Worm (Caenorhabditis elegans) whole organism, L4 larva: ENCODE data around the gene K09B11.4.

Source experiments
- T20F7.1 ChIP-seq: fragments of 200-800 bp; sonication (Bioruptor generic); optimal IDR thresholded peaks from 2 replicates; lab custom pipeline; 2018; ENCODE audit warnings: mild to moderate bottlenecking, missing genetic modification characterization, missing compliant biosample characterization
- T26A8.4 ChIP-seq: fragments of 200-800 bp; sonication (Bioruptor generic); IDR thresholded peaks from 2 replicates; pipeline ENCODE4 v1.3.6; 2022; ENCODE audit warnings: missing genetic modification characterization, missing compliant biosample characterization
- Y105C5A.15 ChIP-seq: fragments of 200-800 bp; sonication (Bioruptor generic); IDR thresholded peaks from 2 replicates; pipeline ENCODE4 v1.3.6; 2022; ENCODE audit warnings: missing genetic modification characterization, missing compliant biosample characterization
- Y48G9A.11 ChIP-seq: fragments of 200-800 bp; sonication (Bioruptor generic); IDR thresholded peaks from 2 replicates; pipeline ENCODE4 v1.3.6; 2022; ENCODE audit warnings: missing genetic modification reagents, missing genetic modification characterization, missing compliant biosample characterization
- aha-1 ChIP-seq: fragments of 150-350 bp; peaks from one replicate; lab custom pipeline; 2014; ENCODE audit warnings: missing biosample characterization, missing genetic modification characterization
- arid-1 ChIP-seq: fragments of 200-800 bp; sonication (Bioruptor generic); conservative IDR thresholded peaks from 2 replicates; pipeline ENCODE4 v1.3.6; 2022; ENCODE audit warnings: missing genetic modification reagents, missing genetic modification characterization, missing compliant biosample characterization
- attf-4 ChIP-seq: sonication (generic microtip); optimal IDR thresholded peaks from 3 replicates; lab custom pipeline; 2017; ENCODE audit warnings: missing biosample characterization, missing genetic modification characterization
- ceh-20 ChIP-seq: fragments of 200-800 bp; sonication (Bioruptor generic); IDR thresholded peaks from 2 replicates; pipeline ENCODE4 v1.3.6; 2022; ENCODE audit warnings: missing genetic modification reagents, missing genetic modification characterization, missing compliant biosample characterization
- ceh-62 ChIP-seq: sonication (generic microtip); optimal IDR thresholded peaks from 2 replicates; lab custom pipeline; 2017; ENCODE audit warnings: missing biosample characterization, missing genetic modification characterization
- ctbp-1 ChIP-seq: fragments of 200-800 bp; sonication (Bioruptor generic); IDR thresholded peaks from 2 replicates; pipeline ENCODE4 v1.3.6; 2022; ENCODE audit warnings: missing genetic modification reagents, missing genetic modification characterization, missing compliant biosample characterization
- daf-16 ChIP-seq, 3 experiments: sonication (generic microtip); optimal IDR thresholded peaks; 2 replicates each; lab custom pipeline; 2016 to 2017; ENCODE audit warnings: missing genetic modification characterization in 3 of 3, missing genetic modification reagents in 3 of 3, mild to moderate bottlenecking in 2 of 3, missing compliant biosample characterization in 2 of 3, missing biosample characterization in 1 of 3, moderate library complexity in 1 of 3
- dmd-8 ChIP-seq: fragments of 200-800 bp; sonication (Bioruptor generic); IDR thresholded peaks from 2 replicates; pipeline ENCODE4 v1.3.6; 2022; ENCODE audit warnings: missing genetic modification characterization, missing compliant biosample characterization
- duxl-1 ChIP-seq: sonication (generic microtip); optimal IDR thresholded peaks from 2 replicates; lab custom pipeline; 2016; ENCODE audit warnings: mild to moderate bottlenecking, missing genetic modification characterization, moderate library complexity, missing compliant biosample characterization; ENCODE audit not compliant: poor library complexity
- egl-43 ChIP-seq: fragments of 200-800 bp; sonication (Bioruptor generic); IDR thresholded peaks from 2 replicates; pipeline ENCODE4 v1.3.6; 2022; ENCODE audit warnings: missing genetic modification reagents, missing genetic modification characterization, missing compliant biosample characterization
- gei-8 ChIP-seq: fragments of 200-800 bp; sonication (Bioruptor generic); optimal IDR thresholded peaks from 2 replicates; lab custom pipeline; 2018; ENCODE audit warnings: mild to moderate bottlenecking, missing genetic modification characterization, missing compliant biosample characterization
- hif-1 ChIP-seq, 2 experiments: sonication (generic microtip); optimal IDR thresholded peaks; 2 replicates each; lab custom pipeline; 2016 to 2017; ENCODE audit warnings: missing compliant biosample characterization in 2 of 2, missing genetic modification characterization in 2 of 2, missing genetic modification reagents in 2 of 2, missing genotype in 2 of 2, mild to moderate bottlenecking in 1 of 2
- hmg-1.1 ChIP-seq: fragments of 200-800 bp; sonication (Bioruptor generic); IDR thresholded peaks from 2 replicates; pipeline ENCODE4 v1.3.6; 2022; ENCODE audit warnings: missing genetic modification reagents, missing genetic modification characterization, missing compliant biosample characterization
- jun-1 ChIP-seq: fragments of 150-350 bp; optimal IDR thresholded peaks from 2 replicates; lab custom pipeline; 2014; ENCODE audit warnings: missing biosample characterization, missing genetic modification reagents, missing genetic modification characterization
- lin-1 ChIP-seq: fragments of 200-800 bp; sonication (Bioruptor generic); IDR thresholded peaks from 2 replicates; pipeline ENCODE4 v1.3.6; 2022; ENCODE audit warnings: missing genetic modification reagents, missing genetic modification characterization, missing compliant biosample characterization
- lin-38 ChIP-seq: fragments of 200-800 bp; sonication (Bioruptor generic); IDR thresholded peaks from 2 replicates; pipeline ENCODE4 v1.3.6; 2022; ENCODE audit warnings: missing genetic modification reagents, missing genetic modification characterization, missing compliant biosample characterization
- lsy-2 ChIP-seq, 2 experiments: fragments of 150-350 bp in 1 of 2; sonication (generic microtip) in 1 of 2; optimal IDR thresholded peaks; 2 replicates each; lab custom pipeline; 2014 to 2017; ENCODE audit warnings: missing biosample characterization in 2 of 2, missing genetic modification characterization in 2 of 2
- mdt-29 ChIP-seq: fragments of 200-800 bp; sonication (Bioruptor generic); IDR thresholded peaks from 2 replicates; pipeline ENCODE4 v1.3.6; 2022; ENCODE audit warnings: missing genetic modification reagents, missing genetic modification characterization, missing compliant biosample characterization
- nhr-111 ChIP-seq: fragments of 200-800 bp; sonication (Bioruptor generic); optimal IDR thresholded peaks from 2 replicates; lab custom pipeline; 2018; ENCODE audit warnings: mild to moderate bottlenecking, missing genetic modification characterization, missing compliant biosample characterization
- nhr-25 ChIP-seq: sonication (generic microtip); optimal IDR thresholded peaks from 2 replicates; lab custom pipeline; 2017; ENCODE audit warnings: missing genetic modification characterization, mild to moderate bottlenecking, missing compliant biosample characterization, antibody characterized with exemption, moderate library complexity, borderline replicate concordance; ENCODE audit not compliant: insufficient read depth
- nhr-28 ChIP-seq: fragments of 150-350 bp; optimal IDR thresholded peaks from 2 replicates; lab custom pipeline; 2014; ENCODE audit warnings: missing biosample characterization, missing genetic modification characterization
- nhr-42 ChIP-seq: fragments of 200-800 bp; sonication (Bioruptor generic); IDR thresholded peaks from 2 replicates; pipeline ENCODE4 v1.3.6; 2022; ENCODE audit warnings: missing genetic modification characterization, missing compliant biosample characterization
- nhr-76 ChIP-seq: fragments of 150-350 bp; optimal IDR thresholded peaks from 2 replicates; lab custom pipeline; 2014; ENCODE audit warnings: missing biosample characterization, missing genetic modification characterization
- nhr-77 ChIP-seq: fragments of 150-350 bp; optimal IDR thresholded peaks from 2 replicates; lab custom pipeline; 2014; ENCODE audit warnings: missing biosample characterization, missing genetic modification characterization
- pqm-1 ChIP-seq: sonication (generic microtip); optimal IDR thresholded peaks from 2 replicates; lab custom pipeline; 2017; ENCODE audit warnings: missing biosample characterization, missing genetic modification characterization
- skn-1 ChIP-seq: fragments of 150-350 bp; optimal IDR thresholded peaks from 2 replicates; lab custom pipeline; 2014; ENCODE audit warnings: missing biosample characterization, missing genetic modification characterization
- snpc-1.2 ChIP-seq: fragments of 200-800 bp; sonication (Bioruptor generic); IDR thresholded peaks from 2 replicates; pipeline ENCODE4 v1.3.6; 2022; ENCODE audit warnings: missing genetic modification reagents, missing genetic modification characterization, missing compliant biosample characterization
- snpc-4 ChIP-seq: fragments of 150-350 bp; optimal IDR thresholded peaks from 2 replicates; lab custom pipeline; 2014; ENCODE audit warnings: missing biosample characterization, missing genetic modification characterization
- spr-1 ChIP-seq: sonication (generic microtip); optimal IDR thresholded peaks from 2 replicates; lab custom pipeline; 2016; ENCODE audit warnings: mild to moderate bottlenecking, missing genetic modification characterization, missing compliant biosample characterization
- tra-1 ChIP-seq: fragments of 200-800 bp; sonication (Bioruptor generic); IDR thresholded peaks from 2 replicates; pipeline ENCODE4 v1.3.6; 2022; ENCODE audit warnings: missing genetic modification reagents, missing genetic modification characterization, missing compliant biosample characterization
- unc-62 ChIP-seq, 3 experiments: fragments of 150-350 bp in 1 of 3; sonication (generic microtip); optimal IDR thresholded peaks in 2 of 3; peaks in 1 of 3; 1 replicate in 1 of 3; 2 replicates in 2 of 3; lab custom pipeline; 2014 to 2017; ENCODE audit warnings: missing biosample characterization in 3 of 3, missing genetic modification characterization in 3 of 3, missing genetic modification reagents in 3 of 3, missing genotype in 1 of 3
- zip-2 ChIP-seq: fragments of 150-350 bp; optimal IDR thresholded peaks from 2 replicates; lab custom pipeline; 2014; ENCODE audit warnings: missing biosample characterization, missing genetic modification characterization
- ztf-11 ChIP-seq: fragments of 150-350 bp; optimal IDR thresholded peaks from 2 replicates; lab custom pipeline; 2014; ENCODE audit warnings: missing biosample characterization, missing genetic modification characterization
- ztf-7 ChIP-seq: fragments of 150-350 bp; optimal IDR thresholded peaks from 2 replicates; lab custom pipeline; 2014; ENCODE audit warnings: missing biosample characterization, missing genetic modification characterization

Gene K09B11.4

DNA sequence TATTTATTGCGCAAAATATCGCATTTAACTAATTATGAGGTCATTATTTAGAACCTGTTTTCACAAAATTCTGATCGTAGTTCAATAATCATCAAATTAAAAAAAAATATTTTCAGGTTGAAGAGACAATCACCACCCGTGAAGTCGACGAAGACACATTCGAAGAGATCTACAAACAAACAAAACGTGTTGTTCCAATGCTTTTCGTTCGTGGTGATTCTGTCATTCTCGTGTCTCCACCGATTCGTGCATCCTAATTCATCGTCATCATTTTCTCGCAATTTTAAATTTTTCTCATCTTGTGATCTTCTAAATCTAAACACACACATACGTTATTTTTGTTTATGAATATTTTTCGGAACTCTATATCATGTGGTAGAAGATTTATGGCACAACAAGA lies 40.6 kb upstream of the K09B11.4 start (continued):
- peak; percentile 32 for TF ChIP-seq nhr-28 (tag; lab: Kevin White, UChicago)
- TF ChIP-seq Y48G9A.11: no peak
- TF ChIP-seq hif-1 (tag; optimal IDR thresholded peaks at IDR 0.05; lab: Kevin White, UChicago): peak in 1 of 2 experiments; percentile 45
- peak; percentile 95 for TF ChIP-seq aha-1 (tag; lab: Kevin White, UChicago)
- no peak; the same call in 1 of the 2 replicates for TF ChIP-seq arid-1 (GFP tag; lab: Robert Waterston, UW)
- TF ChIP-seq nhr-25 (tag; lab: Kevin White, UChicago): no peak
- TF ChIP-seq lin-1: peak; percentile 55; the same call in 1 of the 2 replicates
- peak; percentile 48; the same call in 1 of the 2 replicates for TF ChIP-seq ceh-20 (GFP tag; lab: Robert Waterston, UW)
- peak; percentile 19 for TF ChIP-seq spr-1 (tag; lab: Kevin White, UChicago)
- peak; percentile 0 to 80 for TF ChIP-seq lsy-2 (tag; optimal IDR thresholded peaks at IDR 0.05; lab: Kevin White, UChicago)
- TF ChIP-seq zip-2 (tag; lab: Kevin White, UChicago): peak; percentile 66

DNA sequence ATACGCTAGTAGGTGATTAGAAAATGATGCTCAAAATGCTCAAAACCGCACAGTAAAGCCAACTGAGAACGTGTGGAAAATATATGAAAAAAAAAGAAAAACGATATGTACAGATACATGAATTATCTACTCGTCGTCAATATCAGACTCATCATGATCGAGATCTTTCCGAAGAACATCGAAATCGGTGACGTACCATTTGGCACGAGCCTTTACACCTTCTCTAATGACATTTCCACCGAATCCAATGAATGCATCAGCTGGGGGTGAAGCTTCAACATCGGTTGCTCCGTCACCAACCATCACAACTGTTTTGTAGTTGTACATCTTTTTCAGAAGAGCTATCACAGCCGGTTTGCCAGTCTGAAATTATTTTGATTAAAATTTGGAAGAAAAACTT lies 40.1 kb upstream of the K09B11.4 start:
- TF ChIP-seq duxl-1: peak; percentile 34
- TF ChIP-seq dmd-8 (GFP tag; lab: Robert Waterston, UW): 0 out of 2 replicates have a peak, but pooled peaks have one; percentile 49
- peak; percentile 67 for TF ChIP-seq egl-43 (GFP tag; lab: Robert Waterston, UW)
- TF ChIP-seq T26A8.4 (GFP tag; lab: Robert Waterston, UW): no peak
- TF ChIP-seq hmg-1.1 (GFP tag; lab: Robert Waterston, UW): no peak
- no peak for TF ChIP-seq nhr-77 (tag; lab: Kevin White, UChicago)
- TF ChIP-seq nhr-111: peak; percentile 43
- no peak for TF ChIP-seq ztf-7 (tag; lab: Kevin White, UChicago)
- TF ChIP-seq skn-1: no peak
- TF ChIP-seq jun-1 (tag; lab: Kevin White, UChicago): no peak
- no peak for TF ChIP-seq pqm-1 (tag; lab: Kevin White, UChicago)
- 0 out of 2 replicates have a peak, but pooled peaks have one; percentile 11 for TF ChIP-seq snpc-1.2 (GFP tag; lab: Robert Waterston, UW)
- TF ChIP-seq tra-1: 0 out of 2 replicates have a peak, but pooled peaks have one; percentile 26
- peak; percentile 38; the same call in 1 of the 2 replicates for TF ChIP-seq lin-1
- TF ChIP-seq aha-1 (tag; lab: Kevin White, UChicago): no peak
- TF ChIP-seq ztf-11: no peak
- no peak for TF ChIP-seq gei-8 (GFP tag; lab: Kevin White, UChicago)
- no peak for TF ChIP-seq daf-16 (GFP tag; optimal IDR thresholded peaks at IDR 0.05; lab: Kevin White, UChicago)
- no peak for TF ChIP-seq daf-16 (tag; optimal IDR thresholded peaks at IDR 0.05; lab: Kevin White, UChicago)
- 0 out of 2 replicates have a peak, but pooled peaks have one; percentile 34 for TF ChIP-seq Y105C5A.15
- peak; percentile 33; the same call in 1 of the 2 replicates for TF ChIP-seq nhr-42 (GFP tag; lab: Robert Waterston, UW)
- TF ChIP-seq, all 104 proteins: peak for 9

DNA sequence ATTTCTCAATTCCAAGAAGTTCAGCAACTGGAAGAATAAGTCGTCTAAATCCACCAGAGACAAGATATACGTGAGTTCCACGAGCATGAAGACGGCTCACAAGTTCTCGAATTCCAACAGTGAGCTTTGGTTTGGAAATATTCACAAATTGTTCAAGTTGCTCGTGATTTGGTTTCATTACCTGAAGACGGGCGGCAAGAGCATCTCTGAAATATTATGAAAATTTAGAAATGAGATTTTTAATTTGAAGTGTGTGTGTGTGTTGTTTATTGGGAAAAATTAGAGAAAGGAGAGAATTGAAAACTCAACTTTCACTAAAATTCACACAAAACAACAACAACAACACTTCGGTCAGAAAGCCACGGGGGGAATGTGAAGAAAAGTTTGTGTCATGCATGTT lies 38.6 kb upstream of the K09B11.4 start:
- TF ChIP-seq attf-4 (no peak), mdt-29 (GFP tag; lab: Robert Waterston, UW) (no peak), ceh-62 (tag; lab: Kevin White, UChicago) (no peak), unc-62 (GFP tag; optimal IDR thresholded peaks at IDR 0.05 in 1 of 2; lab: Kevin White, UChicago) (peak in 1 of 2 experiments; percentile 91), unc-62 (tag; optimal IDR thresholded peaks at IDR 0.05; lab: Kevin White, UChicago) (no peak), gei-8 (GFP tag; lab: Kevin White, UChicago) (peak; percentile 35), aha-1 (tag; lab: Kevin White, UChicago) (peak; percentile 84), snpc-4 (tag; lab: Kevin White, UChicago) (no peak), T20F7.1 (GFP tag; lab: Kevin White, UChicago) (no peak), nhr-76 (tag; lab: Kevin White, UChicago) (no peak), ctbp-1 (GFP tag; lab: Robert Waterston, UW) (0 out of 2 replicates have a peak, but pooled peaks have one; percentile 12), lin-38 (GFP tag; lab: Robert Waterston, UW) (no peak; the same call in 1 of the 2 replicates)
